Worm (Caenorhabditis elegans): ENCODE measurements around the gene ech-4.

Gene ech-4

ce11 chrII:10800209-10800608 lies 20.6 kb upstream of the ech-4 start (continued):
- TF ChIP-seq hmg-1.2 (GFP tag; IDR thresholded peaks at IDR 0.05), result no peak

ce11 chrII:10804442-10804841 lies 16.4 kb upstream of the ech-4 start:
- TF ChIP-seq F52B5.7 (tag; optimal IDR thresholded peaks at IDR 0.05) (no peak), ZK185.1 (tag; optimal IDR thresholded peaks at IDR 0.05; ENCODE audit: poor library complexity, severe bottlenecking) (no peak), nhr-27 (tag; optimal IDR thresholded peaks at IDR 0.05) (no peak), dpl-1 (GFP tag; optimal IDR thresholded peaks at IDR 0.05) (no peak), ceh-91 (GFP tag; IDR thresholded peaks at IDR 0.05) (no peak), akir-1 (GFP tag; optimal IDR thresholded peaks at IDR 0.05) (no peak), attf-6 (GFP tag; IDR thresholded peaks at IDR 0.05) (no peak), egl-44 (GFP tag; IDR thresholded peaks at IDR 0.05) (no peak), B0035.1 (tag; optimal IDR thresholded peaks at IDR 0.05) (no peak), nfya-1 (tag; optimal IDR thresholded peaks at IDR 0.05; ENCODE audit: borderline replicate concordance, insufficient read depth) (no peak), F22D6.2 (tag; optimal IDR thresholded peaks at IDR 0.05) (no peak), lsl-1 (GFP tag; optimal IDR thresholded peaks at IDR 0.05) (no peak), ztf-25 (GFP tag; IDR thresholded peaks at IDR 0.05) (no peak), Y67H2A.10 (GFP tag; conservative IDR thresholded peaks at IDR 0.05) (no peak), ekl-4 (GFP tag; IDR thresholded peaks at IDR 0.05) (no peak), ets-4 (GFP tag; optimal IDR thresholded peaks at IDR 0.05) (no peak), Y56A3A.18 (GFP tag; IDR thresholded peaks at IDR 0.05) (no peak)

- TF ChIP-seq ceh-27 (GFP tag; optimal IDR thresholded peaks at IDR 0.05) (no peak), cebp-2 (GFP tag; IDR thresholded peaks at IDR 0.05) (no peak), ztf-25 (GFP tag; IDR thresholded peaks at IDR 0.05) (no peak), Y53G8AR.9 (GFP tag; conservative IDR thresholded peaks at IDR 0.05) (no peak), B0336.3 (GFP tag; IDR thresholded peaks at IDR 0.05) (no peak)
These were observed 15.9 kb upstream of the ech-4 start for ce11 chrII:10804907-10805306.

ce11 chrII:10805437-10805836 lies 15.4 kb upstream of the ech-4 start, which contains the start of gene ceh-62:
TSS of gene ceh-62 (plus strand) at chrII:10805737.
- no peak for TF ChIP-seq rpc-1 (optimal IDR thresholded peaks at IDR 0.05)
- TF ChIP-seq rpc-1 (tag; optimal IDR thresholded peaks at IDR 0.05), result no peak
- TF ChIP-seq hrde-1 (tag; optimal IDR thresholded peaks at IDR 0.05; ENCODE audit: borderline replicate concordance), result no peak
- no peak for TF ChIP-seq aptf-2 (GFP tag; conservative IDR thresholded peaks at IDR 0.05)

ce11 chrII:10808708-10809343 lies 12.0 kb upstream of the ech-4 start, which contains the start of gene R06F6.14:
TSS of gene R06F6.14 (plus strand) at chrII:10809293.
- TF ChIP-seq mel-28 (tag; optimal IDR thresholded peaks at IDR 0.05; ENCODE audit: borderline replicate concordance) (no peak), madf-3 (GFP tag; IDR thresholded peaks at IDR 0.05) (no peak), B0035.1 (tag; optimal IDR thresholded peaks at IDR 0.05) (no peak), B0336.3 (GFP tag; IDR thresholded peaks at IDR 0.05) (no peak), chd-7 (tag; optimal IDR thresholded peaks at IDR 0.05) (no peak), hlh-26 (GFP tag; conservative IDR thresholded peaks at IDR 0.05) (no peak), B0019.2 (GFP tag; conservative IDR thresholded peaks at IDR 0.05) (no peak), attf-6 (GFP tag; IDR thresholded peaks at IDR 0.05) (no peak), egl-18 (GFP tag; IDR thresholded peaks at IDR 0.05) (no peak), Y79H2A.3 (GFP tag; conservative IDR thresholded peaks at IDR 0.05) (no peak)
